Fruit fly (Drosophila melanogaster) whole organism, embryonic: ENCODE measurements around the gene Inx5.
A peak's percentile ranks its signal among the peaks of the same experiment; 100 is the strongest.

Source experiments
- Abd-B ChIP-seq: fragments of 200-800 bp; sonication (Bioruptor generic); optimal IDR thresholded peaks from 2 replicates; lab custom pipeline; 2018; ENCODE audit warnings: missing biosample characterization, mild to moderate bottlenecking, missing genetic modification characterization, moderate library complexity
- Atf6 ChIP-seq: fragments of 200-800 bp; sonication (Bioruptor generic); IDR thresholded peaks from 2 replicates; pipeline ENCODE4 v1.3.6; 2022; ENCODE audit warnings: missing biosample characterization, missing genetic modification characterization
- CG10209 ChIP-seq: fragments of 200-800 bp; sonication (Bioruptor generic); optimal IDR thresholded peaks from 3 replicates; lab custom pipeline; 2017; ENCODE audit warnings: missing biosample characterization, mild to moderate bottlenecking, missing genetic modification characterization, missing genetic modification reagents
- CG10274 ChIP-seq: fragments of 200-800 bp; sonication (Bioruptor generic); optimal IDR thresholded peaks from 3 replicates; lab custom pipeline; 2017; ENCODE audit warnings: missing biosample characterization, mild to moderate bottlenecking, missing genetic modification characterization
- CG10979 ChIP-seq: fragments of 200-800 bp; sonication (Bioruptor generic); optimal IDR thresholded peaks from 2 replicates; lab custom pipeline; 2018; ENCODE audit warnings: missing biosample characterization, mild to moderate bottlenecking, missing genetic modification characterization, moderate library complexity
- CG11398 ChIP-seq: fragments of 200-800 bp; sonication (Bioruptor generic); optimal IDR thresholded peaks from 2 replicates; lab custom pipeline; 2016; ENCODE audit warnings: missing biosample characterization, missing genetic modification characterization
- CG13123 ChIP-seq: fragments of 200-800 bp; sonication (Bioruptor generic); optimal IDR thresholded peaks from 2 replicates; lab custom pipeline; 2016; ENCODE audit warnings: missing biosample characterization, missing genetic modification characterization
- CG14860 ChIP-seq: fragments of 200-800 bp; sonication (Bioruptor generic); IDR thresholded peaks from 3 replicates; pipeline ENCODE4 v1.3.6; 2022; ENCODE audit warnings: missing biosample characterization, missing genetic modification characterization; ENCODE audit not compliant: partially characterized antibody
- CG15479 ChIP-seq: fragments of 200-800 bp; sonication (Bioruptor generic); optimal IDR thresholded peaks from 3 replicates; lab custom pipeline; 2019; ENCODE audit warnings: missing biosample characterization, mild to moderate bottlenecking, missing genetic modification characterization, moderate library complexity
- CG17186 ChIP-seq: fragments of 200-800 bp; sonication (Bioruptor generic); optimal IDR thresholded peaks from 3 replicates; lab custom pipeline; 2017; ENCODE audit warnings: missing biosample characterization, missing genetic modification reagents, missing genetic modification characterization
- CG17361 ChIP-seq: fragments of 200-800 bp; sonication (Bioruptor generic); IDR thresholded peaks from 3 replicates; pipeline ENCODE4 v1.3.6; 2022; ENCODE audit warnings: missing biosample characterization, missing genetic modification characterization
- CG17802 ChIP-seq: fragments of 200-800 bp; sonication (Bioruptor generic); optimal IDR thresholded peaks from 2 replicates; lab custom pipeline; 2018; ENCODE audit warnings: missing biosample characterization, mild to moderate bottlenecking, missing genetic modification characterization, moderate library complexity
- CG1832 ChIP-seq: fragments of 200-800 bp; sonication (Bioruptor generic); optimal IDR thresholded peaks from 2 replicates; lab custom pipeline; 2017; ENCODE audit warnings: missing biosample characterization, mild to moderate bottlenecking, missing genetic modification characterization, inconsistent platforms
- CG2712 ChIP-seq: fragments of 200-800 bp; optimal IDR thresholded peaks from 3 replicates; lab custom pipeline; 2019; ENCODE audit warnings: missing biosample characterization, mild to moderate bottlenecking, missing genetic modification characterization, moderate library complexity
- CG3065 ChIP-seq: fragments of 200-800 bp; sonication (Bioruptor generic); optimal IDR thresholded peaks from 2 replicates; lab custom pipeline; 2016; ENCODE audit warnings: missing biosample characterization, missing genetic modification characterization
- CG4404 ChIP-seq: fragments of 200-800 bp; sonication (Bioruptor generic); IDR thresholded peaks from 2 replicates; pipeline ENCODE4 v1.3.6; 2022; ENCODE audit warnings: missing biosample characterization, missing genetic modification characterization
- CG7357 ChIP-seq: fragments of 200-800 bp; sonication (Bioruptor generic); IDR thresholded peaks from 3 replicates; pipeline ENCODE4 v1.3.6; 2022; ENCODE audit warnings: missing biosample characterization, missing genetic modification characterization
- CG8765 ChIP-seq: fragments of 200-800 bp; sonication (Bioruptor generic); IDR thresholded peaks from 2 replicates; pipeline ENCODE4 v1.3.6; 2022; ENCODE audit warnings: missing biosample characterization, missing genetic modification characterization
- CG9932 ChIP-seq: fragments of 200-800 bp; sonication (Bioruptor generic); IDR thresholded peaks from 2 replicates; pipeline ENCODE4 v1.3.6; 2022; ENCODE audit warnings: missing biosample characterization, missing genetic modification characterization
- CTCF ChIP-seq: fragments of 200-800 bp; sonication (Bioruptor generic); optimal IDR thresholded peaks from 2 replicates; lab custom pipeline; 2017; ENCODE audit warnings: missing biosample characterization, mild to moderate bottlenecking, missing genetic modification characterization, moderate library complexity
- Dip2 ChIP-seq: fragments of 200-800 bp; sonication (Bioruptor generic); IDR thresholded peaks from 2 replicates; pipeline ENCODE4 v1.3.6; 2022; ENCODE audit warnings: missing biosample characterization, missing genetic modification characterization
- Fer1 ChIP-seq: fragments of 200-800 bp; sonication (Bioruptor generic); optimal IDR thresholded peaks from 2 replicates; lab custom pipeline; 2017; ENCODE audit warnings: missing biosample characterization, mild to moderate bottlenecking, missing genetic modification characterization
- Fer3 ChIP-seq: fragments of 200-800 bp; sonication (Bioruptor generic); optimal IDR thresholded peaks from 2 replicates; lab custom pipeline; 2018; ENCODE audit warnings: missing biosample characterization, mild to moderate bottlenecking, missing genetic modification characterization, moderate library complexity
- HLH3B ChIP-seq: fragments of 200-800 bp; sonication (Bioruptor generic); IDR thresholded peaks from 2 replicates; pipeline ENCODE4 v1.3.6; 2022; ENCODE audit warnings: missing biosample characterization, missing genetic modification characterization
- Hmx ChIP-seq: fragments of 200-800 bp; sonication (Bioruptor generic); optimal IDR thresholded peaks from 2 replicates; lab custom pipeline; 2016; ENCODE audit warnings: missing biosample characterization, missing genetic modification characterization
- Jarid2 ChIP-seq: fragments of 200-800 bp; sonication (Bioruptor generic); optimal IDR thresholded peaks from 3 replicates; lab custom pipeline; 2017; ENCODE audit warnings: mild to moderate bottlenecking, missing biosample characterization, missing genetic modification reagents, missing genetic modification characterization
- Lim3 ChIP-seq: fragments of 200-800 bp; sonication (Bioruptor generic); IDR thresholded peaks from 2 replicates; pipeline ENCODE4 v1.3.6; 2022; ENCODE audit warnings: missing biosample characterization, missing genetic modification characterization
- Mad ChIP-seq: fragments of 200-800 bp; sonication (Bioruptor generic); optimal IDR thresholded peaks from 2 replicates; lab custom pipeline; 2016; ENCODE audit warnings: missing biosample characterization, missing genetic modification characterization
- Mes4 ChIP-seq: fragments of 200-800 bp; sonication (Bioruptor generic); optimal IDR thresholded peaks from 2 replicates; lab custom pipeline; 2016; ENCODE audit warnings: missing biosample characterization, missing genetic modification characterization
- NFAT ChIP-seq: fragments of 200-800 bp; sonication (Bioruptor generic); IDR thresholded peaks from 2 replicates; pipeline ENCODE4 v1.3.6; 2022; ENCODE audit warnings: missing biosample characterization, missing genetic modification characterization
- NK7.1 ChIP-seq: fragments of 200-800 bp; sonication (Bioruptor generic); optimal IDR thresholded peaks from 3 replicates; lab custom pipeline; 2016; ENCODE audit warnings: missing biosample characterization, missing genetic modification characterization
- NfI ChIP-seq: fragments of 200-800 bp; sonication (Bioruptor generic); optimal IDR thresholded peaks from 3 replicates; lab custom pipeline; 2018; ENCODE audit warnings: missing biosample characterization, mild to moderate bottlenecking, missing genetic modification characterization, moderate library complexity
- Ptx1 ChIP-seq: fragments of 200-800 bp; sonication (Bioruptor generic); IDR thresholded peaks from 2 replicates; pipeline ENCODE4 v1.3.6; 2022; ENCODE audit warnings: missing biosample characterization, missing genetic modification characterization
- Vsx1 ChIP-seq: fragments of 200-800 bp; sonication (Bioruptor generic); optimal IDR thresholded peaks from 2 replicates; lab custom pipeline; 2017; ENCODE audit warnings: missing biosample characterization, mild to moderate bottlenecking, missing genetic modification characterization, missing genetic modification reagents
- abd-A ChIP-seq: fragments of 200-800 bp; sonication (Bioruptor generic); optimal IDR thresholded peaks from 3 replicates; lab custom pipeline; 2019; ENCODE audit warnings: missing biosample characterization, mild to moderate bottlenecking, missing genetic modification characterization, moderate library complexity
- ara ChIP-seq: fragments of 200-800 bp; sonication (Bioruptor generic); IDR thresholded peaks from 2 replicates; pipeline ENCODE4 v1.3.6; 2022; ENCODE audit warnings: missing biosample characterization, missing genetic modification characterization
- ato ChIP-seq: fragments of 200-800 bp; sonication (Bioruptor generic); IDR thresholded peaks from 2 replicates; pipeline ENCODE4 v1.3.6; 2022; ENCODE audit warnings: missing biosample characterization, missing genetic modification characterization; ENCODE audit not compliant: partially characterized antibody
- az2 ChIP-seq: fragments of 200-800 bp; sonication (Bioruptor generic); optimal IDR thresholded peaks from 3 replicates; lab custom pipeline; 2016; ENCODE audit warnings: missing biosample characterization, missing genetic modification characterization
- chinmo ChIP-seq: fragments of 200-800 bp; sonication (Bioruptor generic); IDR thresholded peaks from 4 replicates; pipeline ENCODE4 v1.3.6; 2022; ENCODE audit warnings: missing biosample characterization, missing genetic modification characterization; ENCODE audit not compliant: partially characterized antibody
- croc ChIP-seq: fragments of 200-800 bp; sonication (Bioruptor generic); conservative IDR thresholded peaks from 3 replicates; pipeline ENCODE4 v1.3.6; 2022; ENCODE audit warnings: missing biosample characterization, missing genetic modification characterization
- dpn ChIP-seq, 2 experiments: fragments of 200-800 bp; sonication (Bioruptor generic); optimal IDR thresholded peaks; 3 replicates each; lab custom pipeline; 2016; ENCODE audit warnings: missing biosample characterization in 2 of 2, missing genetic modification characterization in 2 of 2
- hb ChIP-seq: fragments of 200-800 bp; sonication (Bioruptor generic); IDR thresholded peaks from 3 replicates; pipeline ENCODE4 v1.3.6; 2022; ENCODE audit warnings: missing biosample characterization, missing genetic modification characterization; ENCODE audit not compliant: partially characterized antibody
- jigr1 ChIP-seq: fragments of 200-800 bp; sonication (Bioruptor generic); IDR thresholded peaks from 3 replicates; pipeline ENCODE4 v1.3.6; 2022; ENCODE audit warnings: missing biosample characterization, missing genetic modification characterization
- jing ChIP-seq: fragments of 200-800 bp; sonication (Bioruptor generic); optimal IDR thresholded peaks from 2 replicates; lab custom pipeline; 2018; ENCODE audit warnings: missing biosample characterization, mild to moderate bottlenecking, missing genetic modification characterization
- maf-S ChIP-seq: fragments of 200-800 bp; sonication (Bioruptor generic); optimal IDR thresholded peaks from 2 replicates; lab custom pipeline; 2016; ENCODE audit warnings: missing biosample characterization, missing genetic modification characterization
- phol ChIP-seq: fragments of 200-800 bp; sonication (Bioruptor generic); optimal IDR thresholded peaks from 3 replicates; lab custom pipeline; 2018; ENCODE audit warnings: missing biosample characterization, mild to moderate bottlenecking, missing genetic modification characterization, moderate library complexity
- run ChIP-seq: fragments of 200-800 bp; sonication (Bioruptor generic); optimal IDR thresholded peaks from 3 replicates; lab custom pipeline; 2018; ENCODE audit warnings: missing biosample characterization, mild to moderate bottlenecking, missing genetic modification characterization
- sens ChIP-seq: fragments of 200-800 bp; sonication (Bioruptor generic); peaks from one replicate; lab custom pipeline; 2016; ENCODE audit warnings: missing biosample characterization, missing genetic modification characterization
- sima ChIP-seq: fragments of 200-800 bp; sonication (Bioruptor generic); optimal IDR thresholded peaks from 2 replicates; lab custom pipeline; 2016; ENCODE audit warnings: missing biosample characterization, missing genetic modification characterization
- vnd ChIP-seq: fragments of 200-800 bp; sonication (Bioruptor generic); IDR thresholded peaks from 3 replicates; pipeline ENCODE4 v1.3.6; 2022; ENCODE audit warnings: missing biosample characterization, missing genetic modification characterization; ENCODE audit not compliant: partially characterized antibody

Gene Inx5

DNA sequence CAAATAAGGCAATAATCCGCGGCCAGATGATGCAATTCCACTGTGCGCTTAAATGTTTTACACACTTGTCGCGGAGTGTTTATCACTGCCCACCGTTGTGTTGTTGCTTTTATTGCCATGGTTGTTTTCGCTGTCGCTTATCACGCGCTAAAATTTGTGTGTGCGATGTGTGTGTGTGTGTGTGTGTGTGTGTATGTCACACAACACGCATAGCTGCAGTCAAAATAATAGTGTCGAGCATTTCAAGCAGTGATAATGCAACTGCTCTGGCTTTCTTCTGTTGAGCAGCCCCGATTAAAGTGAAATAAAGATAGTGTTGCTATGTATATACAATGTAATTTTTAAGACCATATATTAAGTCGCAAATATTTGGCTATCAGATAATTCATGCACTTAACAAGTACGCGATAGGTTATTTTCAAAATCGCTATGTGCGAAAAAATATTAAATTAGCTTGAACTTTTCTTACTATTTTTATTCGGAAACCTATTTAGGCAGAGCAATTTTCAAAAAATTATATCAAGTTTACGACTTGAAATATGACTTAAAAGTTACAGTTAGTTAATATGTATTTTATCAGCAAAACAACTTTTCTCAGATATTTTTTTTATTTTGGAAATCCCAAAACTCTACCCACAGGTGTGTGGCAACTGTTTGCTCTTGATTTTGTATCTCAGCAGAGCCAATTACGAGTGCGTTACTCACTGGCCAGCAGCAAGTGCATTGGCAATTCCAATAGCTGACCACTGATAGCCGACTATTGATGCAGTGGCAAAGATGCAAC, 4.3 kb downstream of the Inx5 start (continued):
- TF ChIP-seq chinmo (GFP tag; lab: Robert Waterston, UW) (0 out of 4 replicates have a peak, but pooled peaks have one; percentile 26), Ptx1 (GFP tag; lab: Robert Waterston, UW) (peak; percentile 6; the same call in 1 of the 2 replicates), ato (GFP tag; lab: Robert Waterston, UW) (no peak), croc (GFP tag; lab: Robert Waterston, UW) (no peak), jigr1 (GFP tag; lab: Robert Waterston, UW) (no peak), CG1832 (GFP tag; lab: Kevin White, UChicago) (no peak), jing (GFP tag; lab: Kevin White, UChicago) (peak; percentile 32), vnd (no peak), NfI (GFP tag; lab: Kevin White, UChicago) (no peak), CG17802 (tag; lab: Kevin White, UChicago) (no peak), Hmx (GFP tag; lab: Kevin White, UChicago) (no peak), Atf6 (no peak), CG13123 (GFP tag; lab: Kevin White, UChicago) (no peak), Dip2 (GFP tag; lab: Robert Waterston, UW) (no peak), CG2712 (tag; lab: Kevin White, UChicago) (peak; percentile 18), CG14860 (no peak), Lim3 (GFP tag; lab: Robert Waterston, UW) (no peak), CG7357 (GFP tag; lab: Robert Waterston, UW) (no peak), maf-S (no peak), az2 (GFP tag; lab: Kevin White, UChicago) (peak; percentile 42), CG10979 (tag; lab: Kevin White, UChicago) (peak; percentile 4), Vsx1 (no peak), run (no peak), sima (GFP tag; lab: Kevin White, UChicago) (no peak), Mad (GFP tag; lab: Kevin White, UChicago) (no peak), CG8765 (no peak), NK7.1 (GFP tag; lab: Kevin White, UChicago) (no peak), phol (tag; lab: Kevin White, UChicago) (peak; percentile 39), CG9932 (GFP tag; lab: Robert Waterston, UW) (peak; percentile 35), HLH3B (GFP tag; lab: Robert Waterston, UW) (0 out of 2 replicates have a peak, but pooled peaks have one; percentile 9), NFAT (GFP tag; lab: Robert Waterston, UW) (no peak), Jarid2 (GFP tag; lab: Kevin White, UChicago) (no peak), sens (GFP tag; lab: Kevin White, UChicago) (peak; percentile 90), dpn (GFP tag; optimal IDR thresholded peaks at IDR 0.05; lab: Kevin White, UChicago) (peak; percentile 41 to 61), Abd-B (GFP tag; lab: Kevin White, UChicago) (no peak), Fer3 (tag; lab: Kevin White, UChicago) (peak; percentile 10), CG3065 (GFP tag; lab: Kevin White, UChicago) (no peak), CG10274 (GFP tag; lab: Kevin White, UChicago) (no peak), ara (GFP tag; lab: Robert Waterston, UW) (no peak), CG15479 (GFP tag; lab: Kevin White, UChicago) (peak; percentile 74), abd-A (no peak), Mes4 (GFP tag; lab: Kevin White, UChicago) (no peak), hb (no peak), CTCF (GFP tag; lab: Kevin White, UChicago) (no peak), CG17361 (GFP tag; lab: Robert Waterston, UW) (peak; percentile 55), CG10209 (peak; percentile 58), Fer1 (GFP tag; lab: Kevin White, UChicago) (peak; percentile 29), CG11398 (no peak), CG17186 (GFP tag; lab: Kevin White, UChicago) (no peak), CG4404 (GFP tag; lab: Robert Waterston, UW) (no peak)
